Fruit fly (Drosophila melanogaster) whole organism, wandering third instar larva: Measurements from ENCODE around the gene aus.

Source experiments
- Abd-B ChIP-seq: fragments of >200 bp; optimal IDR thresholded peaks from 2 replicates; lab custom pipeline; 2017; ENCODE audit warnings: missing biosample characterization, missing genetic modification characterization
- CG32264 ChIP-seq: fragments of 200-800 bp; sonication (Bioruptor generic); optimal IDR thresholded peaks from 2 replicates; lab custom pipeline; 2016; ENCODE audit warnings: missing biosample characterization, missing genetic modification characterization
- CG9705 ChIP-seq: fragments of 200-800 bp; sonication (Bioruptor generic); optimal IDR thresholded peaks from 2 replicates; lab custom pipeline; 2018; ENCODE audit warnings: missing biosample characterization, mild to moderate bottlenecking, missing genetic modification characterization
- CrebA ChIP-seq: fragments of 200-800 bp; sonication (Bioruptor generic); optimal IDR thresholded peaks from 2 replicates; lab custom pipeline; 2016; ENCODE audit warnings: missing biosample characterization, mild to moderate bottlenecking, missing genetic modification characterization, borderline replicate concordance
- Dfd ChIP-seq: fragments of >200 bp; optimal IDR thresholded peaks from 2 replicates; lab custom pipeline; 2017; ENCODE audit warnings: missing biosample characterization, missing genetic modification characterization
- Dif ChIP-seq: fragments of 200-275, 200-300 bp; sonication (Bioruptor generic); optimal IDR thresholded peaks from 2 replicates; lab custom pipeline; 2018; ENCODE audit warnings: missing biosample characterization, missing genetic modification characterization; ENCODE audit not compliant: partially characterized antibody
- GATAd ChIP-seq: sonication (Bioruptor generic); optimal IDR thresholded peaks from 2 replicates; lab custom pipeline; 2016; ENCODE audit warnings: missing biosample characterization, missing genetic modification characterization
- HLH106 ChIP-seq: fragments of 200-800 bp; optimal IDR thresholded peaks from 3 replicates; lab custom pipeline; 2019; ENCODE audit warnings: missing biosample characterization, mild to moderate bottlenecking, missing genetic modification characterization, moderate library complexity
- Hnf4 ChIP-seq: fragments of 200-800 bp; sonication (Bioruptor generic); optimal IDR thresholded peaks from 2 replicates; lab custom pipeline; 2016; ENCODE audit warnings: missing biosample characterization, mild to moderate bottlenecking, missing genetic modification characterization
- Hr78 ChIP-seq: fragments of >200 bp; optimal IDR thresholded peaks from 2 replicates; lab custom pipeline; 2017; ENCODE audit warnings: missing biosample characterization, missing genetic modification characterization
- Hr83 ChIP-seq: fragments of 200-300 bp; sonication (Bioruptor generic); optimal IDR thresholded peaks from 2 replicates; lab custom pipeline; 2016; ENCODE audit warnings: missing biosample characterization, mild to moderate bottlenecking, missing genetic modification characterization, moderate library complexity; ENCODE audit not compliant: poor library complexity, severe bottlenecking
- Jra ChIP-seq: sonication (Bioruptor generic); optimal IDR thresholded peaks from 2 replicates; lab custom pipeline; 2016; ENCODE audit warnings: missing biosample characterization, missing genetic modification characterization
- Mio ChIP-seq: sonication (Bioruptor generic); optimal IDR thresholded peaks from 2 replicates; lab custom pipeline; 2016; ENCODE audit warnings: missing biosample characterization, missing genetic modification characterization
- Myc ChIP-seq: fragments of >200 bp; optimal IDR thresholded peaks from 2 replicates; lab custom pipeline; 2017
- N ChIP-seq: fragments of >200 bp; optimal IDR thresholded peaks from 2 replicates; lab custom pipeline; 2018; ENCODE audit warnings: missing biosample characterization, missing external identifiers, missing genetic modification characterization
- OdsH ChIP-seq: fragments of 200-800 bp; sonication (Bioruptor generic); optimal IDR thresholded peaks from 2 replicates; lab custom pipeline; 2016; ENCODE audit warnings: missing biosample characterization, mild to moderate bottlenecking, missing genetic modification characterization
- Rel ChIP-seq, 2 experiments: fragments of 200-800 bp; sonication (Bioruptor generic) in 1 of 2; optimal IDR thresholded peaks; 2 replicates in 1 of 2; 3 replicates in 1 of 2; lab custom pipeline; 2016 to 2019; ENCODE audit warnings: mild to moderate bottlenecking in 2 of 2, missing biosample characterization in 2 of 2, missing genetic modification characterization in 2 of 2, moderate library complexity in 1 of 2
- Sp1 ChIP-seq: fragments of 200-800 bp; sonication (Bioruptor generic); optimal IDR thresholded peaks from 3 replicates; lab custom pipeline; 2019; ENCODE audit warnings: missing biosample characterization, mild to moderate bottlenecking, missing genetic modification characterization, moderate library complexity
- Vsx2 ChIP-seq: fragments of 200-300, 225-300 bp; sonication (Bioruptor generic); optimal IDR thresholded peaks from 2 replicates; lab custom pipeline; 2018; ENCODE audit warnings: missing biosample characterization, missing genetic modification characterization; ENCODE audit not compliant: partially characterized antibody
- br ChIP-seq: fragments of 200-800 bp; sonication (Bioruptor generic); optimal IDR thresholded peaks from 2 replicates; lab custom pipeline; 2016; ENCODE audit warnings: missing biosample characterization, missing genetic modification characterization
- brk ChIP-seq: fragments of 200-800 bp; sonication (Bioruptor generic); optimal IDR thresholded peaks from 2 replicates; lab custom pipeline; 2016; ENCODE audit warnings: missing biosample characterization, mild to moderate bottlenecking, missing genetic modification characterization
- dl ChIP-seq, 2 experiments: fragments of 175-275, 200-275 bp in 1 of 2; fragments of 200-275 bp in 1 of 2; sonication (Bioruptor generic); optimal IDR thresholded peaks; lab custom pipeline; 2018; ENCODE audit warnings: mild to moderate bottlenecking in 2 of 2, missing biosample characterization in 2 of 2, missing genetic modification characterization in 2 of 2, moderate library complexity in 2 of 2; ENCODE audit not compliant: partially characterized antibody in 2 of 2, insufficient read depth in 1 of 2
- dmrt93B ChIP-seq: fragments of 200-800 bp; sonication (Bioruptor generic); optimal IDR thresholded peaks from 2 replicates; lab custom pipeline; 2018; ENCODE audit warnings: missing biosample characterization, mild to moderate bottlenecking, missing genetic modification characterization
- dsf ChIP-seq: sonication (Bioruptor generic); optimal IDR thresholded peaks from 2 replicates; lab custom pipeline; 2016; ENCODE audit warnings: missing biosample characterization, missing genetic modification characterization, borderline replicate concordance
- ey ChIP-seq: fragments of 200-800 bp; sonication (Bioruptor generic); optimal IDR thresholded peaks from 2 replicates; lab custom pipeline; 2016; ENCODE audit warnings: missing biosample characterization, missing genetic modification characterization
- foxo ChIP-seq, 2 experiments: fragments of 200-800 bp; sonication (Bioruptor generic); optimal IDR thresholded peaks; 2 replicates in 1 of 2; 3 replicates in 1 of 2; lab custom pipeline; 2016 to 2017; ENCODE audit warnings: missing biosample characterization in 2 of 2, missing genetic modification characterization in 2 of 2
- fru ChIP-seq: fragments of 200-800 bp; sonication (Bioruptor generic); optimal IDR thresholded peaks from 3 replicates; lab custom pipeline; 2016; ENCODE audit warnings: missing biosample characterization, mild to moderate bottlenecking, missing genetic modification characterization
- h ChIP-seq: fragments of 200-800 bp; sonication (Bioruptor generic); optimal IDR thresholded peaks from 3 replicates; lab custom pipeline; 2016; ENCODE audit warnings: missing biosample characterization, mild to moderate bottlenecking, missing genetic modification characterization
- jim ChIP-seq: fragments of 175-275, 200-325 bp; sonication (Bioruptor generic); optimal IDR thresholded peaks from 2 replicates; lab custom pipeline; 2016; ENCODE audit warnings: missing biosample characterization, mild to moderate bottlenecking, missing genetic modification characterization
- lola ChIP-seq: fragments of >200 bp; optimal IDR thresholded peaks from 2 replicates; lab custom pipeline; 2017; ENCODE audit warnings: missing biosample characterization, missing genetic modification characterization
- pan ChIP-seq: fragments of >200 bp; optimal IDR thresholded peaks from 2 replicates; lab custom pipeline; 2017
- psq ChIP-seq: fragments of 200-800 bp; sonication (Bioruptor generic); optimal IDR thresholded peaks from 3 replicates; lab custom pipeline; 2017; ENCODE audit warnings: missing biosample characterization, mild to moderate bottlenecking, missing genetic modification characterization, moderate library complexity
- rgr ChIP-seq: fragments of 200-800 bp; sonication (Bioruptor generic); optimal IDR thresholded peaks from 3 replicates; lab custom pipeline; 2016; ENCODE audit warnings: missing biosample characterization, mild to moderate bottlenecking, missing genetic modification characterization
- sage ChIP-seq: fragments of 200-800 bp; sonication (Bioruptor generic); optimal IDR thresholded peaks from 2 replicates; lab custom pipeline; 2016; ENCODE audit warnings: missing biosample characterization, mild to moderate bottlenecking, missing genetic modification characterization
- sv ChIP-seq: fragments of 200-800 bp; sonication (Bioruptor generic); optimal IDR thresholded peaks from 3 replicates; lab custom pipeline; 2016; ENCODE audit warnings: missing biosample characterization, missing genetic modification characterization
- tai ChIP-seq: sonication (Bioruptor generic); optimal IDR thresholded peaks from 2 replicates; lab custom pipeline; 2016; ENCODE audit warnings: missing biosample characterization, missing genetic modification characterization
- usp ChIP-seq: fragments of >200 bp; optimal IDR thresholded peaks from 2 replicates; lab custom pipeline; 2017; ENCODE audit warnings: missing biosample characterization, missing genetic modification characterization
- woc ChIP-seq: sonication (Bioruptor generic); optimal IDR thresholded peaks from 2 replicates; lab custom pipeline; 2016; ENCODE audit warnings: missing biosample characterization, mild to moderate bottlenecking, missing genetic modification characterization

aus gene

dm6 chr3R:21348367-21349038 lies 898 bp downstream of the aus start:
- TF ChIP-seq psq (GFP tag; lab: Kevin White, UChicago) (no peak), Hr78 (GFP tag; lab: Kevin White, UChicago) (no peak), h (peak; percentile 35), lola (GFP tag; lab: Kevin White, UChicago) (no peak), Sp1 (no peak), Hnf4 (no peak), dmrt93B (GFP tag; lab: Kevin White, UChicago) (no peak), Mio (GFP tag; lab: Kevin White, UChicago) (no peak), foxo (GFP tag; optimal IDR thresholded peaks at IDR 0.05; lab: Kevin White, UChicago) (peak in 1 of 2 experiments; percentile 17), CG9705 (GFP tag; lab: Kevin White, UChicago) (no peak), jim (GFP tag; lab: Kevin White, UChicago) (no peak), usp (no peak), sage (GFP tag; lab: Kevin White, UChicago) (no peak), pan (lab: Kevin White, UChicago) (no peak), tai (GFP tag; lab: Kevin White, UChicago) (no peak), dl (GFP tag; optimal IDR thresholded peaks at IDR 0.05; lab: Kevin White, UChicago; ENCODE audit: insufficient read depth in 1 of 2, partially characterized antibody in 2 of 2) (peak in 1 of 2 experiments; percentile 69), CG32264 (GFP tag; lab: Kevin White, UChicago) (no peak), rgr (GFP tag; lab: Kevin White, UChicago) (peak; percentile 2), CrebA (no peak), OdsH (GFP tag; lab: Kevin White, UChicago) (no peak), Abd-B (GFP tag; lab: Kevin White, UChicago) (no peak), dsf (GFP tag; lab: Kevin White, UChicago) (no peak), fru (GFP tag; lab: Kevin White, UChicago) (no peak), Vsx2 (GFP tag; lab: Kevin White, UChicago) (peak; percentile 28), brk (no peak), HLH106 (tag; lab: Kevin White, UChicago) (no peak), Rel (GFP tag; optimal IDR thresholded peaks at IDR 0.05; lab: Kevin White, UChicago) (no peak), Rel (tag; optimal IDR thresholded peaks at IDR 0.05; lab: Kevin White, UChicago) (peak; percentile 14), N (no peak), Dif (GFP tag; lab: Kevin White, UChicago) (no peak), Hr83 (GFP tag; lab: Kevin White, UChicago) (peak; percentile 63), Dfd (GFP tag; lab: Kevin White, UChicago) (no peak), woc (GFP tag; lab: Kevin White, UChicago) (no peak), GATAd (GFP tag; lab: Kevin White, UChicago) (no peak), ey (no peak), sv (no peak), Myc (lab: Kevin White, UChicago) (no peak), Jra (no peak), br (GFP tag; lab: Kevin White, UChicago) (no peak)

dm6 chr3R:21347815-21348186 lies 1.6 kb downstream of the aus start:
- TF ChIP-seq Hr83 (GFP tag; lab: Kevin White, UChicago) (no peak), foxo (GFP tag; optimal IDR thresholded peaks at IDR 0.05; lab: Kevin White, UChicago) (peak in 1 of 2 experiments; percentile 21)
